Worm (Caenorhabditis elegans): ENCODE results near the gene C16C10.9.

DNA sequence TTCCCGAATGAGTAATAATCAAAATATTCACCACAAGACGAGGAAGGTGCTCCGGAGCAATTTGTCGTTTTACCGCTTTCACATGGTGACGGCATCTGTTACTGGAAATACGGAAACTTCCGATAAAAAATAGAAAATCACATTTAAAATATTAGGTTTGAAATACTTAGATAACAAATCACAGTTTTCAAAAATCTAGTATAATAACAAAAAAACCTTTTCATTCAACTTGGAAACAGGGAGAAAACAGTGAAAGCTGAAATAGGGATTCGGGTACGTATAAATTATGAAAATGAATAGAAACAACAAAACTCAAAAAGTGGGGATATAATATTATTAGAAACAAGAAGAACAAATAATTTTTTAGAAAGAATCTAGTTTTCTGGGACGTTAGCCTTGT, 24.1 kb upstream of the C16C10.9 start, which contains the start of gene C16C10.1:
- no peak for TF ChIP-seq W03F9.2 (tag; optimal IDR thresholded peaks at IDR 0.05)
- TF ChIP-seq him-1 (tag; optimal IDR thresholded peaks at IDR 0.05) = no peak
- TF ChIP-seq dao-5 (tag; optimal IDR thresholded peaks at IDR 0.05) = no peak

Measured in whole organism, L4/young adult.